Worm (Caenorhabditis elegans) whole organism, midembryonic: Measurements from ENCODE around the gene clec-166.

ENCODE experiments used
- T22C8.4 ChIP-seq: fragments of 200-800 bp; sonication (Bioruptor generic); IDR thresholded peaks from 2 replicates; pipeline ENCODE4 v1.3.6; 2022; ENCODE audit warnings: missing genetic modification characterization, missing compliant biosample characterization
- flt-1 ChIP-seq: fragments of 200-800 bp; sonication (Bioruptor generic); IDR thresholded peaks from 2 replicates; pipeline ENCODE4 v1.3.6; 2022; ENCODE audit warnings: missing genetic modification characterization, missing compliant biosample characterization
- ref-1 ChIP-seq: fragments of 200-800 bp; sonication (Bioruptor generic); conservative IDR thresholded peaks from 2 replicates; pipeline ENCODE4 v1.3.6; 2022; ENCODE audit warnings: missing genetic modification reagents, missing genetic modification characterization, missing compliant biosample characterization
- ztf-23 ChIP-seq: fragments of 200-800 bp; sonication (Bioruptor generic); IDR thresholded peaks from 2 replicates; pipeline ENCODE4 v1.3.6; 2022; ENCODE audit warnings: missing genetic modification reagents, missing genetic modification characterization, missing compliant biosample characterization

DNA sequence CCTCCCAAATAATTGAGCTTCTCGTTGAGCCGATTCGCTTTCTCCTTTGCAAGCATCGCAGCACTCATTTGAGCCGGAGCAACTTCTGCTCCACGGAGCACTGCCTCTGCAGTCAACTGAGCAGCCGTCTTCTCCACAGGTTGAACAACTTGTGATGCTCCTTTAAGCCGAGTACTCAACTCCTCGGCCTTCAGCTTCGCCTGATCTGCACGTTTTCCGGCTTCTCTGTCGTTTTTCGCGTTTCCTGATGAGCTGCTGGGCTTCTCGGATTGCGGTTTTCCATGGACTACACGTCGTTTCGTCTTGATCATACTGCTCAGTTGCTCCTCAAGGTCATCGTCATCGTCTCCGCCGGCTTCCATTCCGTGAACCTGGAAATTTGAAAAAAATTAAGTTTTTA lies 47.8 kb upstream of the clec-166 start:
- no peak for TF ChIP-seq ztf-23 (GFP tag; lab: Robert Waterston, UW)
- TF ChIP-seq T22C8.4 (GFP tag; lab: Robert Waterston, UW): no peak
- TF ChIP-seq ref-1 (GFP tag; lab: Robert Waterston, UW): no peak
- TF ChIP-seq flt-1 (GFP tag; lab: Robert Waterston, UW): no peak
